Worm (Caenorhabditis elegans): ENCODE results near the gene F22F7.2.

The F22F7.2 gene

DNA sequence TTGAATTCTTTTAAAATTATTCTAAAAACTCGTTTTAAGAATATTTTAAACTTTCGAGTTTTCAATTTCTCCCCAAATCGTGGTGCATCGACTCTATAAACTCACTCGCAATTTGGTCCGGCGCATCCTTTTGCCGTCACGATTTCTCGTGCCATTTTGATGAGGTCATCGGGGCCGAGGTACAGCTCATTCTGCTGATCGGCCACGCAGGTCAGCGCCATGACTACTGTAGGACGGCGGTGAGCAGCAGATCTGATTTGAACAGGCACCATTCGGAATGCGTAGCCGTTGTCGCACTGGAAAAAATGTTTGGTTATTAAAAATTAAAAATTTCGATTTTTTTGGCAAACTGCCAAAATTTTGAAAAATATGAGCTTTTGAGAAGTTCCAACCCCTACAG lies 10.1 kb downstream of the F22F7.2 start:
- TF ChIP-seq nfyb-1 (GFP tag; IDR thresholded peaks at IDR 0.05) (peak; percentile 19; the same call in 1 of the 2 replicates), T26A5.8 (tag; optimal IDR thresholded peaks at IDR 0.05) (no peak), zfh-2 (GFP tag; conservative IDR thresholded peaks at IDR 0.05) (peak; percentile 56; the same call in 1 of the 2 replicates), sea-2 (GFP tag; IDR thresholded peaks at IDR 0.05) (0 out of 2 replicates have a peak, but pooled peaks have one; percentile 18), repo-1 (tag; optimal IDR thresholded peaks at IDR 0.05) (no peak)

DNA sequence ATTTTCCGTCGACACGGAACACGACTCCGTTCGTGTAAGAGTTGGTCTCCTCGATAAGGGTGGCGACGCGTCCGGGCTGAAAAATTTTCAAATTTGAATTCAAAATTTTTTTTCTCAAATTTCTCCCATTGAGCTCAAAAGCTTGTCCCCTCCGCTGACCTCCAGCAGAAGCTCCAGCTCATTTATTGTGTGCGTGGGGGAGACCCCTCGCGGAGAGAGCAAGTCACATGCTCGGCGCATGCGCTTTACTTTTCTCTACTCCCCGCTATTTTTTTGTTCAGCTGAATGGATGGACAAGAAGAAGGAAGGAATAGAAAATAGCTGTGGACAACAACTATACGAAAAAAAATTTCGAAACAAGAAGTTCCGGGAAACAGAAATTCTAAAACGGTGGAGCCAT lies 10.9 kb downstream of the F22F7.2 start:
- TF ChIP-seq egl-44 (GFP tag; IDR thresholded peaks at IDR 0.05) = no peak
- TF ChIP-seq bed-2 (GFP tag; IDR thresholded peaks at IDR 0.05) = no peak
- TF ChIP-seq nhr-80 (tag; optimal IDR thresholded peaks at IDR 0.05) = peak; percentile 7
- TF ChIP-seq Y67H2A.10 (GFP tag; conservative IDR thresholded peaks at IDR 0.05) = no peak
- TF ChIP-seq ama-1 (optimal IDR thresholded peaks at IDR 0.05) = no peak
- no peak for TF ChIP-seq ama-1 (GFP tag; optimal IDR thresholded peaks at IDR 0.05)
- TF ChIP-seq snpc-1.3 (tag; optimal IDR thresholded peaks at IDR 0.05; ENCODE audit: insufficient read depth) = no peak
- TF ChIP-seq aptf-3 (GFP tag; IDR thresholded peaks at IDR 0.05) = no peak
- no peak for TF ChIP-seq Y95B8A.8 (GFP tag; IDR thresholded peaks at IDR 0.05)
- TF ChIP-seq mel-28 (tag; optimal IDR thresholded peaks at IDR 0.05; ENCODE audit: borderline replicate concordance) = no peak
- peak; percentile 31; the same call in 1 of the 2 replicates for TF ChIP-seq egrh-3 (GFP tag; IDR thresholded peaks at IDR 0.05)
- peak; percentile 57 for TF ChIP-seq K11D2.4 (GFP tag; IDR thresholded peaks at IDR 0.05)
- 0 out of 2 replicates have a peak, but pooled peaks have one; percentile 41 for TF ChIP-seq mcd-1 (GFP tag; IDR thresholded peaks at IDR 0.05)
- peak; percentile 42; the same call in 1 of the 2 replicates for TF ChIP-seq dox-1 (GFP tag; IDR thresholded peaks at IDR 0.05)
- TF ChIP-seq zfh-2 (GFP tag; conservative IDR thresholded peaks at IDR 0.05) = peak; percentile 84
- no peak for TF ChIP-seq pha-4 (tag; optimal IDR thresholded peaks at IDR 0.05)
- peak; percentile 21 for TF ChIP-seq lin-40 (tag; optimal IDR thresholded peaks at IDR 0.05)
- TF ChIP-seq hmg-1.2 (GFP tag; IDR thresholded peaks at IDR 0.05) = peak; percentile 37; the same call in 1 of the 2 replicates
- TF ChIP-seq ets-4 (GFP tag; optimal IDR thresholded peaks at IDR 0.05) = no peak
- TF ChIP-seq ceh-58 (GFP tag; IDR thresholded peaks at IDR 0.05) = no peak
- TF ChIP-seq lir-1 (GFP tag; conservative IDR thresholded peaks at IDR 0.05) = no peak
- TF ChIP-seq K12H6.12 (tag; optimal IDR thresholded peaks at IDR 0.05) = peak; percentile 70
- no peak for TF ChIP-seq hmg-20 (GFP tag; IDR thresholded peaks at IDR 0.05)
- no peak for TF ChIP-seq D2030.7 (GFP tag; IDR thresholded peaks at IDR 0.05)
- peak; percentile 43 for TF ChIP-seq ceh-27 (GFP tag; optimal IDR thresholded peaks at IDR 0.05)
- TF ChIP-seq ztf-28 (GFP tag; IDR thresholded peaks at IDR 0.05) = no peak
- TF ChIP-seq F39B2.1 (GFP tag; IDR thresholded peaks at IDR 0.05) = no peak
- TF ChIP-seq ceh-79 (tag; optimal IDR thresholded peaks at IDR 0.05) = no peak
- TF ChIP-seq atf-7 (tag; optimal IDR thresholded peaks at IDR 0.05) = peak; percentile 45
- TF ChIP-seq chd-7 (tag; optimal IDR thresholded peaks at IDR 0.05) = peak; percentile 41
- TF ChIP-seq F57A8.1 (GFP tag; optimal IDR thresholded peaks at IDR 0.05) = no peak
- peak in 1 of 3 experiments; percentile 80 for TF ChIP-seq lin-35 (GFP tag; optimal IDR thresholded peaks at IDR 0.05)
- no peak for TF ChIP-seq akir-1 (GFP tag; optimal IDR thresholded peaks at IDR 0.05)
- no peak for TF ChIP-seq cebp-1 (GFP tag; IDR thresholded peaks at IDR 0.05)
- peak; percentile 74 for TF ChIP-seq cebp-1 (tag; optimal IDR thresholded peaks at IDR 0.05)
- TF ChIP-seq fkh-3 (tag; optimal IDR thresholded peaks at IDR 0.05) = no peak
- no peak for TF ChIP-seq snpc-4 (GFP tag; optimal IDR thresholded peaks at IDR 0.05)
- TF ChIP-seq snpc-4 (tag; optimal IDR thresholded peaks at IDR 0.05) = peak in 1 of 4 experiments; percentile 13

Data from whole organism, young adult.